Worm (Caenorhabditis elegans): ENCODE results near the gene oac-10.

oac-10 gene

ce11 chrII:3897758-3898494 lies 28.2 kb downstream of the oac-10 start, which contains the start of gene F53C3.6 (continued):
- no peak for TF ChIP-seq C34B4.2 (tag; optimal IDR thresholded peaks at IDR 0.05)
- TF ChIP-seq lsy-2 (tag; optimal IDR thresholded peaks at IDR 0.05): peak; percentile 77
- TF ChIP-seq dpl-1 (GFP tag; optimal IDR thresholded peaks at IDR 0.05): peak in 2 of 3 experiments; percentile 30 to 38
- no peak for TF ChIP-seq nhr-28 (tag; optimal IDR thresholded peaks at IDR 0.05)
- peak; percentile 51 for TF ChIP-seq nhr-77 (tag; optimal IDR thresholded peaks at IDR 0.05)

DNA sequence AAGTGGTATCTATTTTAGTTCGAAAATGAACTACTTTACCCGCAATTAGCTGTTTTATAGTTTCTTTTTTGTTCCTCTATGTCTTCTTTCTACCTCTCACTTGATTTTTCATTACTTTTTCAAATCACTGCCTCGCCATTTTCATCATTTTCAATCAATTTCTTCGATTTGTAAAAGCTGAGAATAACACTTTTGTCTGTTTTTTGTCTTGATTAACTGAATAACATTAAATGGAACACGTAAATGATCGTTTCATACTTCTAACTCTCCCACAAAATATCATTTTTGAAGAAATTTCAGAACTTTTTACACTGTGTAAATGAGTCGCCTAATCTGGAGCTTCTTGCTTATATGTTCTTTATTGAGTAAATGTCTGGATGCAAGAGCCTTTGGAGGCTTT lies 31.4 kb downstream of the oac-10 start, which contains the start of gene F53C3.4:
F53C3.4 (plus strand) TSS at position 301 of the 400 bp plus-strand sequence.
- no peak for TF ChIP-seq egl-13 (tag; optimal IDR thresholded peaks at IDR 0.05)
- TF ChIP-seq mdl-1 (tag; optimal IDR thresholded peaks at IDR 0.05): no peak
- TF ChIP-seq ces-1 (GFP tag; optimal IDR thresholded peaks at IDR 0.05): no peak
- no peak for TF ChIP-seq fkh-10 (GFP tag; optimal IDR thresholded peaks at IDR 0.05)
- TF ChIP-seq isw-1 (GFP tag; IDR thresholded peaks at IDR 0.05): no peak
- no peak for TF ChIP-seq C04F5.9 (tag; optimal IDR thresholded peaks at IDR 0.05)
- TF ChIP-seq nhr-12 (tag; optimal IDR thresholded peaks at IDR 0.05): no peak
- no peak for TF ChIP-seq F16B12.6 (tag; optimal IDR thresholded peaks at IDR 0.05)
- no peak for TF ChIP-seq efl-3 (GFP tag; optimal IDR thresholded peaks at IDR 0.05)
- no peak for TF ChIP-seq ceh-8 (GFP tag; optimal IDR thresholded peaks at IDR 0.05)

- TF ChIP-seq Y116A8C.19 (tag; optimal IDR thresholded peaks at IDR 0.05; ENCODE audit: borderline replicate concordance): no peak
- no peak for TF ChIP-seq elt-2 (tag; optimal IDR thresholded peaks at IDR 0.05)
- no peak for TF ChIP-seq hlh-4 (tag; optimal IDR thresholded peaks at IDR 0.05)
- no peak for TF ChIP-seq pag-3 (tag; optimal IDR thresholded peaks at IDR 0.05; ENCODE audit: borderline replicate concordance, insufficient read depth)
- no peak for TF ChIP-seq nhr-90 (tag; optimal IDR thresholded peaks at IDR 0.05; ENCODE audit: poor library complexity)
- no peak for TF ChIP-seq hpl-2 (GFP tag; optimal IDR thresholded peaks at IDR 0.05)
- TF ChIP-seq tlp-1 (tag; optimal IDR thresholded peaks at IDR 0.05): no peak
Measured at ce11 chrII:3902798-3903197, 33.1 kb downstream of the oac-10 start, which contains the start of gene F53C3.3. TSS of gene F53C3.3 (plus strand) at chrII:3902856.

DNA sequence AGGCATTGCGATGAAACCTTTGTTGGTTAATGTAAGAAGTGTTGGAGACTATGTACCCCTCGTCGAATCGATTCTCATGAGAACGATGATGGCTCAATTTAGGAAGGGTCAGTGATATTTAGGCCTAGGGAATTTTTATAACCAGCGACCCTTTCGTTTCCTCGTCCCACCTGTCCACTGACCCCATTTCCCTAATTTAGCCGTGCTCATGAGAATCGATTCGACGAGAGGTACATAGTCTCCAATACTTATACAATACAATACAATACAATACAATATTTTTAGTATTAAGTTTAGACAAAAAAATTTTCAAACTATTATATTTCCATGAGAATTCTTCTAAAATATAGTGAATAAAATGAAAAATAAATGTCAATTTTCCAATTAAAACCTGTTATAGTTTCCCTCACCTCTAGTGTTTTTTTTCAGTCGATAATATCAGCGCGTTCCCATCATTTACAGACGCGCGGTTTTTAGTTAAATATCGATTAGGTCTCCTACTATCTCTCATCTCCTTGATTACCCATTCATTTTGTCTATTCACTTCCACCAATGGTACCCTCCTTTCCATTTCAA lies 37.0 kb downstream of the oac-10 start, which contains the start of the genes F53C3.11 and fbxb-103:
F53C3.11 (minus strand) TSS at position 101 of the 576 bp plus-strand sequence.
fbxb-103 (plus strand) TSS at position 526 of the 576 bp plus-strand sequence.
- TF ChIP-seq unc-62 (GFP tag; optimal IDR thresholded peaks at IDR 0.05) (no peak), dsc-1 (tag; optimal IDR thresholded peaks at IDR 0.05) (no peak), lin-13 (GFP tag; optimal IDR thresholded peaks at IDR 0.05) (no peak), lir-3 (tag; optimal IDR thresholded peaks at IDR 0.05; ENCODE audit: poor library complexity) (no peak), aha-1 (tag; optimal IDR thresholded peaks at IDR 0.05) (no peak), ceh-8 (GFP tag; optimal IDR thresholded peaks at IDR 0.05) (no peak), nhr-85 (tag) (no peak), efl-3 (GFP tag; optimal IDR thresholded peaks at IDR 0.05) (no peak), aly-2 (tag; optimal IDR thresholded peaks at IDR 0.05) (no peak), zag-1 (tag; optimal IDR thresholded peaks at IDR 0.05) (no peak)

- no peak for TF ChIP-seq nhr-20 (tag; optimal IDR thresholded peaks at IDR 0.05)
- no peak for TF ChIP-seq xbp-1 (tag; optimal IDR thresholded peaks at IDR 0.05)
- TF ChIP-seq swsn-7 (tag; optimal IDR thresholded peaks at IDR 0.05): no peak
- no peak for TF ChIP-seq hpl-2 (GFP tag; optimal IDR thresholded peaks at IDR 0.05)
- TF ChIP-seq nhr-77 (tag; optimal IDR thresholded peaks at IDR 0.05): no peak
- no peak for TF ChIP-seq efl-1 (optimal IDR thresholded peaks at IDR 0.05)
- TF ChIP-seq efl-1 (GFP tag; optimal IDR thresholded peaks at IDR 0.05 in 1 of 2): no peak
- TF ChIP-seq unc-86 (tag; optimal IDR thresholded peaks at IDR 0.05): no peak
Measured at ce11 chrII:3908135-3908534, 38.4 kb downstream of the oac-10 start.

All from whole organism, L1 larva.